Fruit fly (Drosophila melanogaster) whole organism, larva: ENCODE results near the gene AdipoR.

Experiments
- noc ChIP-seq: fragments of 200-800 bp; sonication (Bioruptor generic); optimal IDR thresholded peaks from 3 replicates; lab custom pipeline; 2019; ENCODE audit warnings: missing biosample characterization, mild to moderate bottlenecking, missing genetic modification characterization, moderate library complexity

AdipoR gene

DNA sequence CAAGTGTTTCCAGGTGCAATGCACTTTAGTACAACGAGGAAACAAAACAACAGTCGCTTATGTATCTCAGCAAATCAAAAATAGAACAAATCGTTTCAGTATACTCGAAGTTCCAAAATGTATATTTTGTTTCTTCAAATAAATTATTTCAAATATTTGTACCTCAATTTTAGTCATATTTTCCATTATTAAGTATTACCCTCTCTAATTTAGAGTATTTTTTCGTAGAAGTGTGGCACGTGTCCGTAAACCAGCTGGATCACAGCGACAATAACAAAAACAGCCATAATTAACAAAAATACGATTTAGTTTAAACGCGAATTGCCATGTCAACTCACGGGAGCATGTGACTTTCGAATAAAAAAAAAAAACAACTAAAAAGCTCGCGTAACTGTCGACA, 28.9 kb downstream of the AdipoR start:
- no peak for TF ChIP-seq noc (tag; lab: Kevin White, UChicago)

DNA sequence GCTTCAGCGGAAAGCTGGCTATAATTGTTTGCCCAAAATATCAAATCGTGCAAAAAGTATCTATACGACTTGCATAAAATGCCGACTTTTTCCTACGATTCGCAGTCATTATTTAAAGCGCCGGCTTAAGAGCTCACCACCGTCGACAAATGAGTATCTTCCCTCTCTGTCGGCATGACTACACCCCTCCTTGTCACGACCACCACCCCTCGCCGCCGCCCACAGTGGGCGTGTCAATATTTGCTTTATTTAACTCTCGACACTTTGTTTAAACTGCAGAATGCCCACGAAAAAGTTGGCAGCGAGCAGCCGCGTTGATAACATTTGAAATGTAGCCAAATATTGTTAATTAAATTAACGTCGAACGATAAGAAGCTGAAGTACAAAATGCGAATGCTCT, 29.4 kb downstream of the AdipoR start:
- peak; percentile 70 for TF ChIP-seq noc (tag; lab: Kevin White, UChicago)

DNA sequence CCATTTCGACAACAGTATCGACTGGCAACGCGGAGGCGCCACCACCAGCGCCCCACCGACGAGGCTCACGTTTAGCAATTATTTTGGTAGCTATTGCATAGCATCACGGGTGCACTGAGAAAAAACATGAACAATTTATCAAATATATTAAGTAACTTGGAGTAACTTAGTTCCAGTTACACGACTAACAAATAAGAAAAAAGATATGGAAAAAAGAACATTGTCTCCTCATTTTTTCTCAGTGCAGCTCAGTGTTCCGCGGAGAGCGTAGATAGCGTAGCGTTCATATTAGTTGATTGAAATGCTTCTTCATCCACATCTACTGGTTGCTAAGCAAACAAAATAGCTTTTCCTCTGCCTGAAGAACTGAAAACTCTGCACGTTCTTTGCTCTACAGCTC, 32.3 kb downstream of the AdipoR start:
- no peak for TF ChIP-seq noc (tag; lab: Kevin White, UChicago)

DNA sequence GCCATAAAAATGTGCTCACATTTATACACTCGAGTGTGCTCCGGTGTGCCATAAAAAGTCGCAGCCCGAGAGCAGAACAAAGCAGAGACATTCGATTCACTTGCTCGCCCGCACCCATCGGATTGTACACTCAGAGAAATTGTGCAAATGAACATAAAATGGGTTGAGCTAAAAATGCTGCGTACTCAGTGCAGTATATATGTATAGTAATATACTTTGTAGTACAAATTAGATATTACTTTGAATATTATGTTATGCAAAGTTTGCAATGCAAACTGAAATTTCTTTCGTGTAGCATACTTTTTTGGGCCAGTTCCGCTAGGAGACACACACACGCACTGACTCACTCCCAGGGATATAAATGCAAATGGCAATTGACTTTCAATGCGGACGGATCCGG, 44.0 kb downstream of the AdipoR start:
- TF ChIP-seq noc (tag; lab: Kevin White, UChicago), result no peak

DNA sequence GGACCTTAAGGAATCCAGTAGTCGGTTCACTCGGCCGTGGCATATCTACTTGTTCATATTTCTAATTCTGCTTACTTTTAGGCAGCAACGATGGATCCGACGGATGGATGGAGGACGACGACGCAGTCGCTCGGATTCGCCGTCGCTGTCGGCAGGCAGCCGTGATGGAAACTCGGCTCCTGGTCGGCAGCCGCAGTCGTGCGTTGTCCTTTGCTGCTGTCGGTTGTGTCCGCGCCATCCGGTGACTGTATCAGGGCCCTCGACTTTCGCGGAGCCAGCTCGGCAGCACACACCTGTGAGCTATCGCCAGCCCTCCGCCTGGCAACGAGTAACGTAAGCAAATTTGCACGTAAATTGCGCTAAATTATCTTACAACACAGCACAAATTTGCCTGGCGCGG, 50.6 kb downstream of the AdipoR start, which contains the start of gene Octbeta1R:
TSS of gene Octbeta1R (plus strand) at position 191 of the 400 bp plus-strand sequence.
- TF ChIP-seq noc (tag; lab: Kevin White, UChicago), result no peak

DNA sequence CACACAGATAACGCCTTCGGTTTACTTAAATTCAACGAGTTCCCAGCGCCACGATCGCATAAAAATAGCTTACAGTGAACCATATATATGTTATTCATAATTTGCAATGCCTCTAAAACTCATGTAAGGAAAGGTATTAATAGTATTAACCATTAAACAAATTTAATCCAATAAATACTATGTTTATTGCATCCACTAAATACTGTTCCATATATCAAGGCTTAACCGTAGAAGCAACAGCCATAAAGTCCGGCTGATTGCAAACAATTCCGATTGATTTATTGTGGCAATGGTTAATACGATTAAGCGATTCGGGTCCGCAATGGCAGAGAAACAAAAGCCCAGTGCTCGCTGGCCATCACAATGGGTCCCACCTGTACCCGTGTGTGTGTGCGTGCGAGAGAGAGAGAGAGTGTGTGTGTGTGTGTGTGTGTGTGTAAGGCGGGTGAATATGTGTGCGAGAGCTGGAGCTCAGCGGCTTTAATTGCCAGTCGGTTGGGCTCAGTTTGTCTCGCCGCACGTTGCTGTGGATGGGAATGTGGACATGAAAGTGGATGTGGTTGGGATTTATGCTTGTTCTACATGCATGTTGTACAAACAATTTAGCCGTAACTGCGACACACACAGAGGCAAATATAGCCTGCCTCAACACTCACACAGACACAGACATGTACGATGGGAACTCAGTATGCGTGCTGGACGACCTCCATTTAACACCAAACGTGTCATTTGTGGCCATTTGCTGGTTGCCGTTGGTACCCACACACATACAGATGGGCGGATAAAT, 52.9 kb downstream of the AdipoR start:
- TF ChIP-seq noc (tag; lab: Kevin White, UChicago), result peak; percentile 68
